Worm (Caenorhabditis elegans) whole organism, L1 larva: Measurements from ENCODE around the gene dsc-4.

ENCODE experiments used
- pag-3 ChIP-seq: sonication (generic microtip); optimal IDR thresholded peaks from 2 replicates; lab custom pipeline; 2017; ENCODE audit warnings: missing genetic modification characterization, mild to moderate bottlenecking, missing compliant biosample characterization, antibody characterized with exemption, borderline replicate concordance; ENCODE audit not compliant: insufficient read depth
- unc-30 ChIP-seq: sonication (generic microtip); optimal IDR thresholded peaks from 2 replicates; lab custom pipeline; 2017; ENCODE audit warnings: missing biosample characterization, missing genetic modification characterization

- TF ChIP-seq pag-3: no peak
- no peak for TF ChIP-seq unc-30
Observed at ce11 chrIV:324759-325158, 4.4 kb upstream of the dsc-4 start, which contains the start of gene drl-1.
